Fruit fly (Drosophila melanogaster) whole organism: Measurements from ENCODE around the gene CCT2.

Experiments used
- CG8478 ChIP-seq: fragments of >200 bp; optimal IDR thresholded peaks from 2 replicates; lab custom pipeline; 2018; ENCODE audit warnings: inconsistent platforms
- EcR ChIP-seq, 2 experiments: fragments of >200 bp; optimal IDR thresholded peaks; 2 replicates each; lab custom pipeline; 2017; ENCODE audit warnings: missing biosample characterization in 2 of 2, missing genetic modification characterization in 2 of 2, missing genetic modification reagents in 2 of 2
- pan ChIP-seq: fragments of >200 bp; optimal IDR thresholded peaks from 2 replicates; lab custom pipeline; 2017
- psq ChIP-seq: fragments of >200 bp; optimal IDR thresholded peaks from 2 replicates; lab custom pipeline; 2017
- usp ChIP-seq: fragments of >200 bp; optimal IDR thresholded peaks from 2 replicates; lab custom pipeline; 2017; ENCODE audit warnings: missing biosample characterization, missing genetic modification characterization, mixed read lengths

DNA sequence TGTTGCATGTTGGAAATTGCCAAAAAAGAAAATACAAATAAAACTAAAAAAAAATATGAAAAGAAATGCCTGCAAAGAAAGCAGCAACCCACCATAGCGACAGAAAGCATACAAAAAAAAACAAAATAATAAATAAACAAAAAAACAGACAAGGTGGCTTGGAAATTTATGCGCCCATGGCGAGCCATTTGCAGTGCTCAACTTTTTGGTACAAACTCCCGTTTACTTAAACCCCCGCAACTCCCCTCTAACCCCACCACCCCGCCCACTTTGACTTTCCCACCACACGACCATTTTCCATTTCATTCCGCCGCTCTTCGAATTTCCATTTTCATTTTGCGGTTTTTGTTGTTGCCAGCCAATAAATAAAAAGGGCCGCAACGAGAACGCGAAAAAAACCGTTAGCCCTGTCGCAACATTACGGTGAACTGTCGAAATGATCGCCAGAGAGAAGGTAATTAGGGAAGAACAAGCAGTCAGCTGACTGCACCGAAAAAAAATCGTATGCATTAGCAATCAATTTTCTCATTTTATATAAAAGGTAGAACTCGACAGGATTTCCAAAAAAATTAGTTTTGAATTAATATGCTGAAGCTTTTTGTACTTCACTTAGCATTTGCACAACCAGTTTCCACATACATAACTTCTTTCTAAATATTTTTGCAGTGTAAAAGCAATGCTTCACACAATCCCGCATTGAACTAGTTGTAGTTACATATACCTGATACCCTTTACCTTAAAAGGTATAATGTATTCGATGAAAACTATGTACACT lies 47.6 kb downstream of the CCT2 start:
- TF ChIP-seq usp (GFP tag; lab: Kevin White, UChicago) (no peak), CG8478 (lab: Kevin White, UChicago) (no peak), psq (lab: Kevin White, UChicago) (no peak), pan (lab: Kevin White, UChicago) (no peak), EcR (GFP tag; optimal IDR thresholded peaks at IDR 0.05; lab: Kevin White, UChicago) (no peak)
